Worm (Caenorhabditis elegans) whole organism, L3 larva: ENCODE data around the gene srbc-31.

Source experiments
- ama-1 ChIP-seq: fragments of 150-350 bp; optimal IDR thresholded peaks from 2 replicates; lab custom pipeline; 2018
- daf-12 ChIP-seq: fragments of 150-350 bp; optimal IDR thresholded peaks from 2 replicates; lab custom pipeline; 2014; ENCODE audit warnings: missing biosample characterization, missing genetic modification reagents, missing genetic modification characterization
- nhr-237 ChIP-seq: fragments of 150-350 bp; optimal IDR thresholded peaks from 2 replicates; lab custom pipeline; 2014; ENCODE audit warnings: missing biosample characterization, missing genetic modification characterization
- nhr-76 ChIP-seq: fragments of 150-350 bp; sonication (generic microtip); optimal IDR thresholded peaks from 5 replicates; lab custom pipeline; 2014; ENCODE audit warnings: missing biosample characterization, missing genetic modification characterization
- pha-4 ChIP-seq: fragments of 150-350 bp; optimal IDR thresholded peaks from 2 replicates; lab custom pipeline; 2014; ENCODE audit warnings: missing biosample characterization, missing genetic modification reagents, missing genetic modification characterization
- pqm-1 ChIP-seq: fragments of 150-350 bp; optimal IDR thresholded peaks from 2 replicates; lab custom pipeline; 2017; ENCODE audit warnings: missing biosample characterization, missing genetic modification characterization, inconsistent platforms
- ztf-4 ChIP-seq: fragments of 150-350 bp; optimal IDR thresholded peaks from 2 replicates; lab custom pipeline; 2014; ENCODE audit warnings: missing biosample characterization, missing genetic modification characterization

- TF ChIP-seq pha-4 (tag; lab: Kevin White, UChicago) (no peak), pqm-1 (tag; lab: Kevin White, UChicago) (no peak), daf-12 (tag; lab: Kevin White, UChicago) (no peak), nhr-237 (tag; lab: Kevin White, UChicago) (no peak), nhr-76 (tag; lab: Kevin White, UChicago) (no peak), ztf-4 (no peak), ama-1 (lab: Kevin White, UChicago) (no peak)
Observed at ce11 chrV:3524970-3525369, 47.6 kb upstream of the srbc-31 start, which contains the start of gene T24A6.7.
